Worm (Caenorhabditis elegans): ENCODE measurements around the gene ptc-3.

ce11 chrII:2853767-2854166 lies 1.4 kb upstream of the ptc-3 start:
- TF ChIP-seq lin-13 (tag; optimal IDR thresholded peaks at IDR 0.05) (no peak), pha-4 (tag; optimal IDR thresholded peaks at IDR 0.05) (no peak), elt-1 (tag; optimal IDR thresholded peaks at IDR 0.05; ENCODE audit: borderline replicate concordance, insufficient read depth) (no peak), unc-62 (GFP tag; optimal IDR thresholded peaks at IDR 0.05) (no peak), snpc-4 (tag; optimal IDR thresholded peaks at IDR 0.05) (no peak), sptf-1 (tag; optimal IDR thresholded peaks at IDR 0.05) (no peak), flh-1 (GFP tag; optimal IDR thresholded peaks at IDR 0.05) (no peak)
